Fruit fly (Drosophila melanogaster) whole organism, embryonic: ENCODE results near the gene CG32243.

Experiments
- ATbp ChIP-seq: fragments of 200-800 bp; sonication (Bioruptor generic); optimal IDR thresholded peaks from 2 replicates; lab custom pipeline; 2017; ENCODE audit warnings: missing biosample characterization, mild to moderate bottlenecking, missing genetic modification characterization, missing genetic modification reagents
- CG17361 ChIP-seq: fragments of 200-800 bp; sonication (Bioruptor generic); IDR thresholded peaks from 3 replicates; pipeline ENCODE4 v1.3.6; 2022; ENCODE audit warnings: missing biosample characterization, missing genetic modification characterization
- CG4360 ChIP-seq: fragments of 200-800 bp; sonication (Bioruptor generic); IDR thresholded peaks from 2 replicates; pipeline ENCODE4 v1.3.6; 2022; ENCODE audit warnings: missing biosample characterization, missing genetic modification characterization
- CG4707 ChIP-seq: fragments of 200-800 bp; sonication (Bioruptor generic); optimal IDR thresholded peaks from 2 replicates; lab custom pipeline; 2018; ENCODE audit warnings: missing biosample characterization, mild to moderate bottlenecking, missing genetic modification characterization, moderate library complexity
- CrebB ChIP-seq: fragments of 200-800 bp; sonication (Bioruptor generic); optimal IDR thresholded peaks from 3 replicates; lab custom pipeline; 2018; ENCODE audit warnings: missing biosample characterization, mild to moderate bottlenecking, missing genetic modification characterization
- NK7.1 ChIP-seq: fragments of 200-800 bp; sonication (Bioruptor generic); optimal IDR thresholded peaks from 3 replicates; lab custom pipeline; 2016; ENCODE audit warnings: missing biosample characterization, missing genetic modification characterization
- hb ChIP-seq: fragments of 200-800 bp; sonication (Bioruptor generic); IDR thresholded peaks from 3 replicates; pipeline ENCODE4 v1.3.6; 2022; ENCODE audit warnings: missing biosample characterization, missing genetic modification characterization; ENCODE audit not compliant: partially characterized antibody
- nau ChIP-seq: fragments of 200-800 bp; sonication (Bioruptor generic); optimal IDR thresholded peaks from 3 replicates; lab custom pipeline; 2017; ENCODE audit warnings: missing biosample characterization, mild to moderate bottlenecking, missing genetic modification characterization, missing genetic modification reagents
- pho ChIP-seq: fragments of 200-800 bp; sonication (Bioruptor generic); optimal IDR thresholded peaks from 2 replicates; lab custom pipeline; 2016; ENCODE audit warnings: missing biosample characterization, missing genetic modification characterization
- pros ChIP-seq: fragments of 200-800 bp; sonication (Bioruptor generic); optimal IDR thresholded peaks from 3 replicates; lab custom pipeline; 2019; ENCODE audit warnings: missing biosample characterization, mild to moderate bottlenecking, missing genetic modification characterization, moderate library complexity
- pzg ChIP-seq: fragments of 200-800 bp; sonication (Bioruptor generic); optimal IDR thresholded peaks from 3 replicates; lab custom pipeline; 2018; ENCODE audit warnings: missing biosample characterization, mild to moderate bottlenecking, missing genetic modification characterization, moderate library complexity
- sug ChIP-seq: fragments of 200-800 bp; optimal IDR thresholded peaks from 2 replicates; lab custom pipeline; 2019; ENCODE audit warnings: missing biosample characterization, mild to moderate bottlenecking, missing genetic modification characterization, moderate library complexity

- peak; percentile 53 for TF ChIP-seq pros (GFP tag; lab: Kevin White, UChicago)
- TF ChIP-seq CrebB (tag; lab: Kevin White, UChicago): peak; percentile 98
- TF ChIP-seq hb (GFP tag; lab: Robert Waterston, UW): peak; percentile 70
- peak; percentile 50 for TF ChIP-seq pzg (GFP tag; lab: Kevin White, UChicago)
- TF ChIP-seq ATbp (GFP tag; lab: Kevin White, UChicago): peak; percentile 98
- peak; percentile 66 for TF ChIP-seq NK7.1
- peak; percentile 95 for TF ChIP-seq CG4707
- TF ChIP-seq nau (GFP tag; lab: Kevin White, UChicago): peak; percentile 92
- TF ChIP-seq CG17361: peak; percentile 98
- peak; percentile 86 for TF ChIP-seq CG4360 (GFP tag; lab: Robert Waterston, UW)
- TF ChIP-seq sug (tag; lab: Kevin White, UChicago): peak; percentile 98
- peak; percentile 90 for TF ChIP-seq pho (GFP tag; lab: Kevin White, UChicago)
Observed at dm6 chr3L:4541573-4542371, 728 bp upstream of the CG32243 start, which contains the start of gene CG11357.
